Worm (Caenorhabditis elegans) whole organism, early embryonic: ENCODE data around the gene F28B1.2.

Experiments
- B0310.2 ChIP-seq: sonication (generic microtip); optimal IDR thresholded peaks from 2 replicates; lab custom pipeline; 2016; ENCODE audit warnings: mild to moderate bottlenecking, missing genetic modification characterization, missing compliant biosample characterization
- F13C5.2 ChIP-seq: sonication (generic microtip); optimal IDR thresholded peaks from 2 replicates; lab custom pipeline; 2017; ENCODE audit warnings: mild to moderate bottlenecking, missing genetic modification characterization, inconsistent platforms, missing compliant biosample characterization
- aly-1 ChIP-seq: sonication (generic microtip); optimal IDR thresholded peaks from 2 replicates; lab custom pipeline; 2016; ENCODE audit warnings: missing genetic modification characterization, missing compliant biosample characterization
- ama-1 ChIP-seq: fragments of 150-350 bp; optimal IDR thresholded peaks from 2 replicates; lab custom pipeline; 2014
- ceh-13 ChIP-seq: fragments of 200-800 bp; sonication (Bioruptor generic); optimal IDR thresholded peaks from 2 replicates; lab custom pipeline; 2018; ENCODE audit warnings: mild to moderate bottlenecking, missing genetic modification characterization, missing compliant biosample characterization
- ceh-36 ChIP-seq: sonication (generic microtip); optimal IDR thresholded peaks from 2 replicates; lab custom pipeline; 2016; ENCODE audit warnings: missing genetic modification characterization, inconsistent platforms, missing compliant biosample characterization
- ets-7 ChIP-seq: sonication (generic microtip); optimal IDR thresholded peaks from 2 replicates; lab custom pipeline; 2016; ENCODE audit warnings: missing genotype, missing genetic modification characterization, missing compliant biosample characterization
- flt-1 ChIP-seq: fragments of 200-800 bp; sonication (Bioruptor generic); IDR thresholded peaks from 2 replicates; pipeline ENCODE4 v1.3.6; 2022; ENCODE audit warnings: missing genetic modification characterization, missing compliant biosample characterization
- hmbx-1 ChIP-seq: sonication (generic microtip); optimal IDR thresholded peaks from 2 replicates; lab custom pipeline; 2016; ENCODE audit warnings: mild to moderate bottlenecking, missing genetic modification characterization, missing compliant biosample characterization
- hmg-4 ChIP-seq: fragments of 200-800 bp; sonication (Bioruptor generic); optimal IDR thresholded peaks from 2 replicates; lab custom pipeline; 2018; ENCODE audit warnings: mild to moderate bottlenecking, missing genetic modification characterization, missing compliant biosample characterization
- hnd-1 ChIP-seq: sonication (generic microtip); optimal IDR thresholded peaks from 2 replicates; lab custom pipeline; 2016; ENCODE audit warnings: missing genetic modification characterization, missing compliant biosample characterization
- pes-1 ChIP-seq: fragments of 200-800 bp; sonication (Bioruptor generic); IDR thresholded peaks from 2 replicates; pipeline ENCODE4 v1.3.6; 2022; ENCODE audit warnings: missing genetic modification reagents, missing genetic modification characterization, missing compliant biosample characterization
- scrt-1 ChIP-seq: fragments of 200-800 bp; sonication (Bioruptor generic); IDR thresholded peaks from 2 replicates; pipeline ENCODE4 v1.3.6; 2022; ENCODE audit warnings: missing genetic modification characterization, missing compliant biosample characterization
- sea-1 ChIP-seq: fragments of 200-800 bp; sonication (Bioruptor generic); conservative IDR thresholded peaks from 2 replicates; pipeline ENCODE4 v1.3.6; 2022; ENCODE audit warnings: missing genetic modification characterization, missing compliant biosample characterization
- tbx-11 ChIP-seq: fragments of 200-800 bp; sonication (Bioruptor generic); IDR thresholded peaks from 2 replicates; pipeline ENCODE4 v1.3.6; 2022; ENCODE audit warnings: missing genetic modification characterization, missing compliant biosample characterization
- tbx-37 ChIP-seq: fragments of 200-800 bp; sonication (Bioruptor generic); conservative IDR thresholded peaks from 2 replicates; pipeline ENCODE4 v1.3.6; 2022; ENCODE audit warnings: missing genetic modification reagents, missing genetic modification characterization, missing compliant biosample characterization
- tra-4 ChIP-seq: sonication (generic microtip); optimal IDR thresholded peaks from 2 replicates; lab custom pipeline; 2017; ENCODE audit warnings: missing genetic modification characterization, missing compliant biosample characterization

Gene F28B1.2

ce11 chrV:17030430-17030829 is 14.2 kb upstream of the F28B1.2 start:
- TF ChIP-seq hmbx-1 (tag; lab: Kevin White, UChicago), result no peak
- TF ChIP-seq tbx-37 (GFP tag; lab: Robert Waterston, UW), result no peak
- no peak for TF ChIP-seq ama-1 (lab: Kevin White, UChicago)
- no peak for TF ChIP-seq hmg-4 (GFP tag; lab: Kevin White, UChicago)
- no peak for TF ChIP-seq scrt-1 (GFP tag; lab: Robert Waterston, UW)
- TF ChIP-seq F13C5.2 (tag; lab: Kevin White, UChicago), result no peak
- no peak for TF ChIP-seq ets-7
- TF ChIP-seq flt-1 (GFP tag; lab: Robert Waterston, UW), result no peak
- TF ChIP-seq ceh-36 (tag; lab: Kevin White, UChicago), result no peak
- no peak for TF ChIP-seq tra-4 (tag; lab: Kevin White, UChicago)
- TF ChIP-seq aly-1 (tag; lab: Kevin White, UChicago), result no peak
- no peak for TF ChIP-seq hnd-1 (tag; lab: Kevin White, UChicago)
- TF ChIP-seq B0310.2 (tag; lab: Kevin White, UChicago), result no peak
- TF ChIP-seq pes-1 (GFP tag; lab: Robert Waterston, UW), result no peak
- no peak for TF ChIP-seq tbx-11 (GFP tag; lab: Robert Waterston, UW)
- no peak for TF ChIP-seq sea-1
- TF ChIP-seq ceh-13, result no peak

- no peak for TF ChIP-seq ets-7
- TF ChIP-seq scrt-1 (GFP tag; lab: Robert Waterston, UW), result no peak
- no peak for TF ChIP-seq hmbx-1 (tag; lab: Kevin White, UChicago)
- TF ChIP-seq ama-1 (lab: Kevin White, UChicago), result no peak
- no peak for TF ChIP-seq pes-1 (GFP tag; lab: Robert Waterston, UW)
- TF ChIP-seq ceh-36 (tag; lab: Kevin White, UChicago), result no peak
- TF ChIP-seq tbx-37 (GFP tag; lab: Robert Waterston, UW), result no peak
- TF ChIP-seq tra-4 (tag; lab: Kevin White, UChicago), result no peak
- no peak for TF ChIP-seq sea-1
- no peak for TF ChIP-seq tbx-11 (GFP tag; lab: Robert Waterston, UW)
Measured at ce11 chrV:17035850-17036249, 8.8 kb upstream of the F28B1.2 start, which contains the start of gene srz-94. Gene srz-94, minus strand, starts transcription at chrV:17035950.

ce11 chrV:17042263-17042662 is 2.3 kb upstream of the F28B1.2 start, which contains the start of gene hpo-33:
Gene hpo-33, plus strand, starts transcription at chrV:17042563.
- no peak for TF ChIP-seq hmbx-1 (tag; lab: Kevin White, UChicago)

ce11 chrV:17059987-17060386 is 15.4 kb downstream of the F28B1.2 start, which contains the start of gene sri-66:
Gene sri-66, plus strand, starts transcription at chrV:17060287.
- TF ChIP-seq F13C5.2 (tag; lab: Kevin White, UChicago) (no peak), scrt-1 (GFP tag; lab: Robert Waterston, UW) (no peak), tra-4 (tag; lab: Kevin White, UChicago) (no peak), tbx-37 (GFP tag; lab: Robert Waterston, UW) (no peak), sea-1 (no peak), aly-1 (tag; lab: Kevin White, UChicago) (no peak), flt-1 (GFP tag; lab: Robert Waterston, UW) (no peak), pes-1 (GFP tag; lab: Robert Waterston, UW) (no peak), ceh-36 (tag; lab: Kevin White, UChicago) (no peak), tbx-11 (GFP tag; lab: Robert Waterston, UW) (no peak), hmbx-1 (tag; lab: Kevin White, UChicago) (no peak), ceh-13 (no peak), ets-7 (no peak), B0310.2 (tag; lab: Kevin White, UChicago) (no peak), hnd-1 (tag; lab: Kevin White, UChicago) (no peak), ama-1 (lab: Kevin White, UChicago) (no peak), hmg-4 (GFP tag; lab: Kevin White, UChicago) (no peak)

ce11 chrV:17061585-17061984 is 17.0 kb downstream of the F28B1.2 start, which contains the start of gene F28B1.9:
Gene F28B1.9, plus strand, starts transcription at chrV:17061885.
- TF ChIP-seq scrt-1 (GFP tag; lab: Robert Waterston, UW) (no peak), hmbx-1 (tag; lab: Kevin White, UChicago) (no peak), B0310.2 (tag; lab: Kevin White, UChicago) (no peak), ets-7 (no peak), sea-1 (no peak), ceh-13 (no peak), tbx-11 (GFP tag; lab: Robert Waterston, UW) (no peak), flt-1 (GFP tag; lab: Robert Waterston, UW) (no peak), ama-1 (lab: Kevin White, UChicago) (no peak), F13C5.2 (tag; lab: Kevin White, UChicago) (no peak), tbx-37 (GFP tag; lab: Robert Waterston, UW) (no peak), ceh-36 (tag; lab: Kevin White, UChicago) (no peak), aly-1 (tag; lab: Kevin White, UChicago) (no peak), hnd-1 (tag; lab: Kevin White, UChicago) (no peak), tra-4 (tag; lab: Kevin White, UChicago) (no peak)

- TF ChIP-seq pes-1 (GFP tag; lab: Robert Waterston, UW), result no peak
- no peak for TF ChIP-seq sea-1
- TF ChIP-seq tbx-11 (GFP tag; lab: Robert Waterston, UW), result no peak
- TF ChIP-seq ets-7, result no peak
- no peak for TF ChIP-seq ceh-36 (tag; lab: Kevin White, UChicago)
- TF ChIP-seq flt-1 (GFP tag; lab: Robert Waterston, UW), result no peak
- no peak for TF ChIP-seq tbx-37 (GFP tag; lab: Robert Waterston, UW)
- no peak for TF ChIP-seq hmbx-1 (tag; lab: Kevin White, UChicago)
- no peak for TF ChIP-seq tra-4 (tag; lab: Kevin White, UChicago)
- TF ChIP-seq scrt-1 (GFP tag; lab: Robert Waterston, UW), result no peak
- no peak for TF ChIP-seq hmg-4 (GFP tag; lab: Kevin White, UChicago)
- TF ChIP-seq F13C5.2 (tag; lab: Kevin White, UChicago), result no peak
- no peak for TF ChIP-seq aly-1 (tag; lab: Kevin White, UChicago)
- no peak for TF ChIP-seq B0310.2 (tag; lab: Kevin White, UChicago)
- no peak for TF ChIP-seq hnd-1 (tag; lab: Kevin White, UChicago)
- TF ChIP-seq ama-1 (lab: Kevin White, UChicago), result no peak
- no peak for TF ChIP-seq ceh-13
Measured at ce11 chrV:17064676-17065075, 20.1 kb downstream of the F28B1.2 start, which contains the start of gene srh-255. Gene srh-255, plus strand, starts transcription at chrV:17064976.
